Fruit fly (Drosophila melanogaster) whole organism, embryonic: Measurements from ENCODE around the gene CG32388.

Source experiments
- B-H2 ChIP-seq: fragments of 200-800 bp; sonication (Bioruptor generic); optimal IDR thresholded peaks from 2 replicates; lab custom pipeline; 2018; ENCODE audit warnings: missing biosample characterization, mild to moderate bottlenecking, missing genetic modification characterization
- CG10462 ChIP-seq: fragments of 200-800 bp; sonication (Bioruptor generic); optimal IDR thresholded peaks from 2 replicates; lab custom pipeline; 2016; ENCODE audit warnings: missing biosample characterization, missing genetic modification characterization
- CG10979 ChIP-seq: fragments of 200-800 bp; sonication (Bioruptor generic); optimal IDR thresholded peaks from 2 replicates; lab custom pipeline; 2018; ENCODE audit warnings: missing biosample characterization, mild to moderate bottlenecking, missing genetic modification characterization, moderate library complexity
- CG12744 ChIP-seq: fragments of 200-800 bp; sonication (Bioruptor generic); optimal IDR thresholded peaks from 2 replicates; lab custom pipeline; 2016; ENCODE audit warnings: missing biosample characterization, missing genetic modification characterization
- CG13287 ChIP-seq: fragments of 200-800 bp; sonication (Bioruptor generic); IDR thresholded peaks from 2 replicates; pipeline ENCODE4 v1.3.6; 2022; ENCODE audit warnings: missing biosample characterization, missing genetic modification characterization; ENCODE audit not compliant: partially characterized antibody
- CG13894 ChIP-seq: fragments of 200-800 bp; sonication (Bioruptor generic); optimal IDR thresholded peaks from 3 replicates; lab custom pipeline; 2018; ENCODE audit warnings: missing biosample characterization, mild to moderate bottlenecking, missing genetic modification characterization, moderate library complexity
- CG14050 ChIP-seq: fragments of 200-800 bp; sonication (Bioruptor generic); IDR thresholded peaks from 3 replicates; pipeline ENCODE4 v1.3.6; 2022; ENCODE audit warnings: missing biosample characterization, missing genetic modification characterization
- CG14710 ChIP-seq: fragments of 200-800 bp; sonication (Bioruptor generic); optimal IDR thresholded peaks from 3 replicates; lab custom pipeline; 2019; ENCODE audit warnings: missing biosample characterization, mild to moderate bottlenecking, missing genetic modification characterization, moderate library complexity
- CG15479 ChIP-seq: fragments of 200-800 bp; sonication (Bioruptor generic); optimal IDR thresholded peaks from 3 replicates; lab custom pipeline; 2019; ENCODE audit warnings: missing biosample characterization, mild to moderate bottlenecking, missing genetic modification characterization, moderate library complexity
- CG17912 ChIP-seq: fragments of 200-800 bp; sonication (Bioruptor generic); optimal IDR thresholded peaks from 2 replicates; lab custom pipeline; 2018; ENCODE audit warnings: missing biosample characterization, mild to moderate bottlenecking, missing genetic modification characterization
- CG2202 ChIP-seq: fragments of 200-800 bp; sonication (Bioruptor generic); optimal IDR thresholded peaks from 2 replicates; lab custom pipeline; 2018; ENCODE audit warnings: missing biosample characterization, mild to moderate bottlenecking, missing genetic modification characterization
- CG2889 ChIP-seq: fragments of 200-800 bp; sonication (Bioruptor generic); IDR thresholded peaks from 3 replicates; pipeline ENCODE4 v1.3.6; 2022; ENCODE audit warnings: missing biosample characterization, missing genetic modification characterization
- CG30020 ChIP-seq: fragments of 200-800 bp; optimal IDR thresholded peaks from 2 replicates; lab custom pipeline; 2019; ENCODE audit warnings: missing biosample characterization, mild to moderate bottlenecking, missing genetic modification characterization, moderate library complexity
- CG3281 ChIP-seq: fragments of 200-800 bp; sonication (Bioruptor generic); optimal IDR thresholded peaks from 3 replicates; lab custom pipeline; 2017; ENCODE audit warnings: missing biosample characterization, mild to moderate bottlenecking, missing genetic modification characterization
- CG34224 ChIP-seq: fragments of 200-800 bp; sonication (Bioruptor generic); IDR thresholded peaks from 3 replicates; pipeline ENCODE4 v1.3.6; 2022; ENCODE audit warnings: missing biosample characterization, missing genetic modification characterization; ENCODE audit not compliant: partially characterized antibody
- CG34422 ChIP-seq: fragments of 200-800 bp; sonication (Bioruptor generic); IDR thresholded peaks from 3 replicates; pipeline ENCODE4 v1.3.6; 2022; ENCODE audit warnings: missing biosample characterization, missing genetic modification characterization
- CG4282 ChIP-seq: fragments of 200-800 bp; sonication (Bioruptor generic); optimal IDR thresholded peaks from 2 replicates; lab custom pipeline; 2016; ENCODE audit warnings: missing biosample characterization, missing genetic modification characterization
- CG43689 ChIP-seq: fragments of 200-800 bp; sonication (Bioruptor generic); IDR thresholded peaks from 2 replicates; pipeline ENCODE4 v1.3.6; 2022; ENCODE audit warnings: missing biosample characterization, missing genetic modification characterization
- CG6683 ChIP-seq: fragments of 200-800 bp; sonication (Bioruptor generic); optimal IDR thresholded peaks from 2 replicates; lab custom pipeline; 2017; ENCODE audit warnings: missing biosample characterization, mild to moderate bottlenecking, missing genetic modification characterization, missing genetic modification reagents
- CG6791 ChIP-seq: fragments of 200-800 bp; sonication (Bioruptor generic); IDR thresholded peaks from 3 replicates; pipeline ENCODE4 v1.3.6; 2022; ENCODE audit warnings: missing biosample characterization, missing genetic modification characterization; ENCODE audit not compliant: partially characterized antibody
- CG8281 ChIP-seq: fragments of 200-800 bp; sonication (Bioruptor generic); optimal IDR thresholded peaks from 2 replicates; lab custom pipeline; 2018; ENCODE audit warnings: missing biosample characterization, mild to moderate bottlenecking, missing genetic modification characterization, moderate library complexity
- CG9609 ChIP-seq: fragments of 200-800 bp; sonication (Bioruptor generic); optimal IDR thresholded peaks from 3 replicates; lab custom pipeline; 2016; ENCODE audit warnings: missing biosample characterization, missing genetic modification characterization
- Dip2 ChIP-seq: fragments of 200-800 bp; sonication (Bioruptor generic); IDR thresholded peaks from 2 replicates; pipeline ENCODE4 v1.3.6; 2022; ENCODE audit warnings: missing biosample characterization, missing genetic modification characterization
- Doc2 ChIP-seq: fragments of 200-800 bp; sonication (Bioruptor generic); IDR thresholded peaks from 2 replicates; pipeline ENCODE4 v1.3.6; 2022; ENCODE audit warnings: missing biosample characterization, missing genetic modification characterization
- HmgZ ChIP-seq: fragments of 200-800 bp; sonication (Bioruptor generic); optimal IDR thresholded peaks from 2 replicates; lab custom pipeline; 2018; ENCODE audit warnings: missing biosample characterization, mild to moderate bottlenecking, missing genetic modification characterization
- Hmx ChIP-seq: fragments of 200-800 bp; sonication (Bioruptor generic); optimal IDR thresholded peaks from 2 replicates; lab custom pipeline; 2016; ENCODE audit warnings: missing biosample characterization, missing genetic modification characterization
- MBD-R2 ChIP-seq: fragments of 200-800 bp; sonication (Bioruptor generic); IDR thresholded peaks from 2 replicates; pipeline ENCODE4 v1.3.6; 2022; ENCODE audit warnings: missing biosample characterization, missing genetic modification characterization
- NC2α ChIP-seq: fragments of 200-800 bp; sonication (Bioruptor generic); optimal IDR thresholded peaks from 2 replicates; lab custom pipeline; 2016; ENCODE audit warnings: missing biosample characterization, missing genetic modification characterization
- Nf-YA ChIP-seq: fragments of 200-800 bp; sonication (Bioruptor generic); IDR thresholded peaks from 2 replicates; pipeline ENCODE4 v1.3.6; 2022; ENCODE audit warnings: missing biosample characterization, missing genetic modification characterization
- NfI ChIP-seq: fragments of 200-800 bp; sonication (Bioruptor generic); optimal IDR thresholded peaks from 3 replicates; lab custom pipeline; 2018; ENCODE audit warnings: missing biosample characterization, mild to moderate bottlenecking, missing genetic modification characterization, moderate library complexity
- Side ChIP-seq: fragments of 200-800 bp; sonication (Bioruptor generic); optimal IDR thresholded peaks from 2 replicates; lab custom pipeline; 2016; ENCODE audit warnings: missing biosample characterization, missing genetic modification characterization
- Spps ChIP-seq: fragments of 200-800 bp; sonication (Bioruptor generic); optimal IDR thresholded peaks from 2 replicates; lab custom pipeline; 2018; ENCODE audit warnings: missing biosample characterization, mild to moderate bottlenecking, missing genetic modification characterization
- Vsx1 ChIP-seq: fragments of 200-800 bp; sonication (Bioruptor generic); optimal IDR thresholded peaks from 2 replicates; lab custom pipeline; 2017; ENCODE audit warnings: missing biosample characterization, mild to moderate bottlenecking, missing genetic modification characterization, missing genetic modification reagents
- bcd ChIP-seq: fragments of 200-800 bp; sonication (Bioruptor generic); optimal IDR thresholded peaks from 2 replicates; lab custom pipeline; 2017; ENCODE audit warnings: missing biosample characterization, mild to moderate bottlenecking, missing genetic modification characterization
- cas ChIP-seq: fragments of 200-800 bp; sonication (Bioruptor generic); IDR thresholded peaks from 2 replicates; pipeline ENCODE4 v1.3.6; 2022; ENCODE audit warnings: missing biosample characterization, missing genetic modification characterization
- cg ChIP-seq: fragments of 200-800 bp; sonication (Bioruptor generic); optimal IDR thresholded peaks from 3 replicates; lab custom pipeline; 2019; ENCODE audit warnings: missing biosample characterization, mild to moderate bottlenecking, missing genetic modification characterization, moderate library complexity
- gcm ChIP-seq: fragments of 200-800 bp; sonication (Bioruptor generic); optimal IDR thresholded peaks from 2 replicates; lab custom pipeline; 2019; ENCODE audit warnings: missing biosample characterization, mild to moderate bottlenecking, missing genetic modification characterization, moderate library complexity
- ind ChIP-seq: fragments of 200-800 bp; sonication (Bioruptor generic); optimal IDR thresholded peaks from 3 replicates; lab custom pipeline; 2016; ENCODE audit warnings: missing biosample characterization, missing genetic modification characterization
- odd ChIP-seq: fragments of 200-800 bp; sonication (Bioruptor generic); optimal IDR thresholded peaks from 2 replicates; lab custom pipeline; 2017; ENCODE audit warnings: missing biosample characterization, mild to moderate bottlenecking, missing genetic modification characterization
- prd ChIP-seq, 3 experiments: fragments of >200 bp in 2 of 3; fragments of 200-800 bp in 1 of 3; sonication (Bioruptor generic) in 1 of 3; optimal IDR thresholded peaks in 2 of 3; IDR thresholded peaks in 1 of 3; 2 replicates in 2 of 3; 3 replicates in 1 of 3; pipeline versions ENCODE4 v1.3.6 to Lab custom; 2017 to 2022; ENCODE audit warnings: missing biosample characterization in 1 of 3, missing genetic modification characterization in 1 of 3
- pros ChIP-seq: fragments of 200-800 bp; sonication (Bioruptor generic); optimal IDR thresholded peaks from 3 replicates; lab custom pipeline; 2019; ENCODE audit warnings: missing biosample characterization, mild to moderate bottlenecking, missing genetic modification characterization, moderate library complexity
- pum ChIP-seq: fragments of 200-800 bp; sonication (Bioruptor generic); optimal IDR thresholded peaks from 2 replicates; lab custom pipeline; 2016; ENCODE audit warnings: missing biosample characterization, missing genetic modification characterization
- ranshi ChIP-seq: fragments of 200-800 bp; sonication (Bioruptor generic); IDR thresholded peaks from 2 replicates; pipeline ENCODE4 v1.3.6; 2022; ENCODE audit warnings: missing biosample characterization, missing genetic modification characterization
- ro ChIP-seq: fragments of 200-800 bp; sonication (Bioruptor generic); IDR thresholded peaks from 2 replicates; pipeline ENCODE4 v1.3.6; 2022; ENCODE audit warnings: missing biosample characterization, missing genetic modification characterization
- row ChIP-seq: fragments of 200-800 bp; sonication (Bioruptor generic); IDR thresholded peaks from 3 replicates; pipeline ENCODE4 v1.3.6; 2022; ENCODE audit warnings: missing biosample characterization, missing genetic modification characterization
- sd ChIP-seq: fragments of 200-800 bp; sonication (Bioruptor generic); optimal IDR thresholded peaks from 3 replicates; lab custom pipeline; 2018; ENCODE audit warnings: missing biosample characterization, mild to moderate bottlenecking, missing genetic modification characterization, moderate library complexity
- unc-4 ChIP-seq: fragments of 200-800 bp; sonication (Bioruptor generic); IDR thresholded peaks from 2 replicates; pipeline ENCODE4 v1.3.6; 2022; ENCODE audit warnings: missing biosample characterization, missing genetic modification characterization; ENCODE audit not compliant: partially characterized antibody
- vnd ChIP-seq: fragments of 200-800 bp; sonication (Bioruptor generic); IDR thresholded peaks from 3 replicates; pipeline ENCODE4 v1.3.6; 2022; ENCODE audit warnings: missing biosample characterization, missing genetic modification characterization; ENCODE audit not compliant: partially characterized antibody

The CG32388 gene

DNA sequence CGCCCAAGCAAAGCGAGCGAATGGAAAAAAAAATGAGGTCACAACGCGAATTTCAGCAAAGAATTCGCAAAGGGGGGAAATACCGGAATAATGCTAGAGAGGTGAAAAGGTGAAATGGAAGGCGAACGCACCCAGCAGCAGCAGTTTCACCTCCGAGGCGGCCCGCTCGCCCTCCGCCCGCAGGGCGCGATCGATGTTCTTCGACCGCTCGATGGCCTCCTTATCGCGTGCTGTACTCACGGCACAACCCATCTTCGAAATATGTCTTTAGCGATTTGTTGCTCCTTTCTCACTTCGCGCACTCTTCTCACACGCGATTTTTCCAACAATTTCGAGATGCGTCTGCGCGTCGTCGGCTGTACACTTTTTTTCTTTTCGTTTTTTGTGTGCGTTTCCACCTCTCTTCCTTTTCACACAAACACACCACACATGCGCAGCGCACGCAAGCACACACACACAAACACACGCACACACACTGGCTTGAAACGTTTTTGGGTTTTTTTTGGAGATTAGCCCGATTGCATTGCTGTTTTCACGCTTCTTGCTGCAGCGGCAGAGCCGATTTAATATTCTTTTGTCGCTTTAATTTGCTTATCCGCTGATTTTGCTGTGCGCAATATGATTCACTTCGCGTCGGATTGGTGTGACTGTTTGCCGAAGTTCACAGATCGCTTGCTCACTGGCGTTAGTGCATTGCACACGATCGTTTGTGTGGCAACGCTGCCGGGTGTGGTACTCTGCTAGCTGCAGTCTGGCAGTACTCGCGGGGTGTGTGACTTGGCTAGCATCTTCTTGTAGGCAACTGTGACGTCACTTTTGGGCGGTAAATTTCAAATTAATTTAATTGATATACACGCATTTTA, 4.8 kb downstream of the CG32388 start, which contains the start of gene Galphai (continued):
- TF ChIP-seq CG6683 (GFP tag; lab: Kevin White, UChicago) (no peak), CG43689 (no peak), odd (GFP tag; lab: Kevin White, UChicago) (no peak), pros (no peak), unc-4 (GFP tag; lab: Robert Waterston, UW) (peak; percentile 41), B-H2 (no peak), ranshi (GFP tag; lab: Robert Waterston, UW) (no peak), pum (GFP tag; lab: Kevin White, UChicago) (peak; percentile 37), CG34224 (GFP tag; lab: Robert Waterston, UW) (no peak), CG14050 (GFP tag; lab: Robert Waterston, UW) (no peak), CG13287 (GFP tag; lab: Robert Waterston, UW) (peak; percentile 72), cas (GFP tag; lab: Robert Waterston, UW) (0 out of 2 replicates have a peak, but pooled peaks have one; percentile 12), Side (GFP tag; lab: Kevin White, UChicago) (peak; percentile 53), row (peak; percentile 17; the same call in 1 of the 3 replicates), MBD-R2 (GFP tag; lab: Robert Waterston, UW) (peak; percentile 63), sd (peak; percentile 36), cg (peak; percentile 88), gcm (GFP tag; lab: Kevin White, UChicago) (peak; percentile 12), CG8281 (tag; lab: Kevin White, UChicago) (no peak), Vsx1 (GFP tag; lab: Kevin White, UChicago) (no peak), CG13894 (peak; percentile 81), NC2α (GFP tag; lab: Kevin White, UChicago) (no peak), Hmx (GFP tag; lab: Kevin White, UChicago) (no peak), CG2889 (GFP tag; lab: Robert Waterston, UW) (no peak), CG10462 (GFP tag; lab: Kevin White, UChicago) (no peak), HmgZ (tag; lab: Kevin White, UChicago) (peak; percentile 92), CG6791 (GFP tag; lab: Robert Waterston, UW) (peak; percentile 65; the same call in 2 of the 3 replicates), Nf-YA (GFP tag; lab: Robert Waterston, UW) (no peak), prd (optimal IDR thresholded peaks at IDR 0.05; lab: Kevin White, UChicago) (no peak), prd (GFP tag; IDR thresholded peaks at IDR 0.05; lab: Robert Waterston, UW) (no peak), ro (GFP tag; lab: Robert Waterston, UW) (no peak), NfI (GFP tag; lab: Kevin White, UChicago) (no peak), CG3281 (peak; percentile 7), bcd (peak; percentile 1), CG2202 (no peak), CG9609 (GFP tag; lab: Kevin White, UChicago) (peak; percentile 21), Spps (tag; lab: Kevin White, UChicago) (peak; percentile 15), CG10979 (tag; lab: Kevin White, UChicago) (peak; percentile 1), ind (GFP tag; lab: Kevin White, UChicago) (no peak), Doc2 (GFP tag; lab: Robert Waterston, UW) (no peak), CG12744 (GFP tag; lab: Kevin White, UChicago) (peak; percentile 31), Dip2 (GFP tag; lab: Robert Waterston, UW) (no peak), CG30020 (tag; lab: Kevin White, UChicago) (peak; percentile 24), CG17912 (GFP tag; lab: Kevin White, UChicago) (peak; percentile 47), vnd (no peak), CG34422 (GFP tag; lab: Robert Waterston, UW) (peak; percentile 28; the same call in 1 of the 3 replicates), CG14710 (tag; lab: Kevin White, UChicago) (peak; percentile 87), CG4282 (GFP tag; lab: Kevin White, UChicago) (peak; percentile 40), CG15479 (peak; percentile 96)
